Fruit fly (Drosophila melanogaster): ENCODE data around the gene rtp.

dm6 chr3R:5232197-5232607 is 4.9 kb downstream of the rtp start, which contains the start of the genes Kat60 and Mms19:
- TF ChIP-seq ttk (optimal IDR thresholded peaks at IDR 0.05) (no peak), psq (optimal IDR thresholded peaks at IDR 0.05) (no peak), Sin3A (optimal IDR thresholded peaks at IDR 0.05) (no peak), insv (optimal IDR thresholded peaks at IDR 0.05) (no peak)
